Worm (Caenorhabditis elegans) whole organism, L4 larva: ENCODE measurements around the gene F01G10.9.

Experiments
- F10B5.3 ChIP-seq: sonication (generic microtip); optimal IDR thresholded peaks from 2 replicates; lab custom pipeline; 2016; ENCODE audit warnings: mild to moderate bottlenecking, missing genetic modification characterization, missing compliant biosample characterization
- Y5F2A.4 ChIP-seq: fragments of 200-800 bp; sonication (Bioruptor generic); optimal IDR thresholded peaks from 2 replicates; lab custom pipeline; 2018; ENCODE audit warnings: mild to moderate bottlenecking, missing genetic modification characterization, missing compliant biosample characterization
- ZK546.5 ChIP-seq, 2 experiments: sonication (generic microtip); optimal IDR thresholded peaks; 2 replicates each; lab custom pipeline; 2017; ENCODE audit warnings: missing biosample characterization in 2 of 2, missing genetic modification characterization in 2 of 2
- aha-1 ChIP-seq: fragments of 150-350 bp; peaks from one replicate; lab custom pipeline; 2014; ENCODE audit warnings: missing biosample characterization, missing genetic modification characterization
- arid-1 ChIP-seq: fragments of 200-800 bp; sonication (Bioruptor generic); conservative IDR thresholded peaks from 2 replicates; pipeline ENCODE4 v1.3.6; 2022; ENCODE audit warnings: missing genetic modification reagents, missing genetic modification characterization, missing compliant biosample characterization
- cey-2 ChIP-seq: sonication (generic microtip); optimal IDR thresholded peaks from 3 replicates; lab custom pipeline; 2017; ENCODE audit warnings: missing genetic modification characterization, mild to moderate bottlenecking, missing compliant biosample characterization, antibody characterized with exemption, borderline replicate concordance; ENCODE audit not compliant: insufficient read depth
- ctbp-1 ChIP-seq: fragments of 200-800 bp; sonication (Bioruptor generic); IDR thresholded peaks from 2 replicates; pipeline ENCODE4 v1.3.6; 2022; ENCODE audit warnings: missing genetic modification reagents, missing genetic modification characterization, missing compliant biosample characterization
- daf-16 ChIP-seq, 3 experiments: sonication (generic microtip); optimal IDR thresholded peaks; 2 replicates each; lab custom pipeline; 2016 to 2017; ENCODE audit warnings: missing genetic modification characterization in 3 of 3, missing genetic modification reagents in 3 of 3, mild to moderate bottlenecking in 2 of 3, missing compliant biosample characterization in 2 of 3, missing biosample characterization in 1 of 3, moderate library complexity in 1 of 3
- dmd-6 ChIP-seq: fragments of 200-800 bp; sonication (Bioruptor generic); IDR thresholded peaks from 2 replicates; pipeline ENCODE4 v1.3.6; 2022; ENCODE audit warnings: missing genetic modification reagents, missing genetic modification characterization, missing compliant biosample characterization
- dmd-8 ChIP-seq: fragments of 200-800 bp; sonication (Bioruptor generic); IDR thresholded peaks from 2 replicates; pipeline ENCODE4 v1.3.6; 2022; ENCODE audit warnings: missing genetic modification characterization, missing compliant biosample characterization
- dmd-9 ChIP-seq: fragments of 200-800 bp; sonication (Bioruptor generic); IDR thresholded peaks from 2 replicates; pipeline ENCODE4 v1.3.6; 2022; ENCODE audit warnings: missing genetic modification reagents, missing genetic modification characterization, missing compliant biosample characterization
- dpl-1 ChIP-seq: fragments of 150-350 bp; optimal IDR thresholded peaks from 2 replicates; lab custom pipeline; 2014; ENCODE audit warnings: missing biosample characterization, missing genetic modification reagents, missing genetic modification characterization
- dve-1 ChIP-seq: sonication (generic microtip); optimal IDR thresholded peaks from 2 replicates; lab custom pipeline; 2017; ENCODE audit warnings: antibody characterized with exemption, mild to moderate bottlenecking, missing genetic modification characterization, missing compliant biosample characterization; ENCODE audit not compliant: insufficient read depth
- hif-1 ChIP-seq, 2 experiments: sonication (generic microtip); optimal IDR thresholded peaks; 2 replicates each; lab custom pipeline; 2016 to 2017; ENCODE audit warnings: missing compliant biosample characterization in 2 of 2, missing genetic modification characterization in 2 of 2, missing genetic modification reagents in 2 of 2, missing genotype in 2 of 2, mild to moderate bottlenecking in 1 of 2
- hlh-11 ChIP-seq: fragments of 200-800 bp; sonication (Bioruptor generic); optimal IDR thresholded peaks from 2 replicates; lab custom pipeline; 2018; ENCODE audit warnings: mild to moderate bottlenecking, missing genetic modification characterization, missing compliant biosample characterization
- hlh-30 ChIP-seq: sonication (generic microtip); optimal IDR thresholded peaks from 2 replicates; lab custom pipeline; 2017; ENCODE audit warnings: antibody characterized with exemption, mild to moderate bottlenecking, missing genetic modification characterization, missing compliant biosample characterization; ENCODE audit not compliant: insufficient read depth
- hmg-1.1 ChIP-seq: fragments of 200-800 bp; sonication (Bioruptor generic); IDR thresholded peaks from 2 replicates; pipeline ENCODE4 v1.3.6; 2022; ENCODE audit warnings: missing genetic modification reagents, missing genetic modification characterization, missing compliant biosample characterization
- lin-1 ChIP-seq: fragments of 200-800 bp; sonication (Bioruptor generic); IDR thresholded peaks from 2 replicates; pipeline ENCODE4 v1.3.6; 2022; ENCODE audit warnings: missing genetic modification reagents, missing genetic modification characterization, missing compliant biosample characterization
- lin-38 ChIP-seq: fragments of 200-800 bp; sonication (Bioruptor generic); IDR thresholded peaks from 2 replicates; pipeline ENCODE4 v1.3.6; 2022; ENCODE audit warnings: missing genetic modification reagents, missing genetic modification characterization, missing compliant biosample characterization
- lir-3 ChIP-seq: sonication (generic microtip); optimal IDR thresholded peaks from 2 replicates; lab custom pipeline; 2016; ENCODE audit warnings: mild to moderate bottlenecking, missing genetic modification characterization, missing compliant biosample characterization
- lsy-2 ChIP-seq, 2 experiments: fragments of 150-350 bp in 1 of 2; sonication (generic microtip) in 1 of 2; optimal IDR thresholded peaks; 2 replicates each; lab custom pipeline; 2014 to 2017; ENCODE audit warnings: missing biosample characterization in 2 of 2, missing genetic modification characterization in 2 of 2
- madf-5 ChIP-seq, 2 experiments: fragments of 200-800 bp; sonication (Bioruptor generic); IDR thresholded peaks; 2 replicates each; pipeline ENCODE4 v1.3.6; 2022; ENCODE audit warnings: missing compliant biosample characterization in 2 of 2, missing genetic modification characterization in 2 of 2
- mes-2 ChIP-seq: sonication (generic microtip); optimal IDR thresholded peaks from 2 replicates; lab custom pipeline; 2016; ENCODE audit warnings: missing genotype, mild to moderate bottlenecking, missing genetic modification characterization, missing compliant biosample characterization; ENCODE audit not compliant: poor library complexity, severe bottlenecking
- mxl-3 ChIP-seq: fragments of 200-800 bp; sonication (Bioruptor generic); optimal IDR thresholded peaks from 2 replicates; lab custom pipeline; 2018; ENCODE audit warnings: mild to moderate bottlenecking, missing genetic modification characterization, missing compliant biosample characterization
- nhr-11 ChIP-seq: fragments of 150-350 bp; optimal IDR thresholded peaks from 2 replicates; lab custom pipeline; 2014; ENCODE audit warnings: missing biosample characterization, missing genetic modification characterization
- nhr-111 ChIP-seq: fragments of 200-800 bp; sonication (Bioruptor generic); optimal IDR thresholded peaks from 2 replicates; lab custom pipeline; 2018; ENCODE audit warnings: mild to moderate bottlenecking, missing genetic modification characterization, missing compliant biosample characterization
- nhr-25 ChIP-seq: sonication (generic microtip); optimal IDR thresholded peaks from 2 replicates; lab custom pipeline; 2017; ENCODE audit warnings: missing genetic modification characterization, mild to moderate bottlenecking, missing compliant biosample characterization, antibody characterized with exemption, moderate library complexity, borderline replicate concordance; ENCODE audit not compliant: insufficient read depth
- nhr-28 ChIP-seq: fragments of 150-350 bp; optimal IDR thresholded peaks from 2 replicates; lab custom pipeline; 2014; ENCODE audit warnings: missing biosample characterization, missing genetic modification characterization
- nhr-41 ChIP-seq: fragments of 200-800 bp; sonication (Bioruptor generic); IDR thresholded peaks from 2 replicates; pipeline ENCODE4 v1.3.6; 2022; ENCODE audit warnings: missing genetic modification reagents, missing genetic modification characterization, missing compliant biosample characterization
- nhr-42 ChIP-seq: fragments of 200-800 bp; sonication (Bioruptor generic); IDR thresholded peaks from 2 replicates; pipeline ENCODE4 v1.3.6; 2022; ENCODE audit warnings: missing genetic modification characterization, missing compliant biosample characterization
- nhr-6 ChIP-seq: fragments of 150-350 bp; optimal IDR thresholded peaks from 2 replicates; lab custom pipeline; 2014; ENCODE audit warnings: missing biosample characterization, missing genetic modification characterization
- php-3 ChIP-seq: fragments of 200-800 bp; sonication (Bioruptor generic); IDR thresholded peaks from 2 replicates; pipeline ENCODE4 v1.3.6; 2022; ENCODE audit warnings: missing genetic modification reagents, missing genetic modification characterization, missing compliant biosample characterization
- rbr-2 ChIP-seq: sonication (generic microtip); optimal IDR thresholded peaks from 2 replicates; lab custom pipeline; 2016; ENCODE audit warnings: missing genotype, missing genetic modification characterization, missing compliant biosample characterization
- saeg-2 ChIP-seq: fragments of 200-800 bp; sonication (Bioruptor generic); IDR thresholded peaks from 2 replicates; pipeline ENCODE4 v1.3.6; 2022; ENCODE audit warnings: missing genetic modification reagents, missing genetic modification characterization, missing compliant biosample characterization
- snpc-4 ChIP-seq: fragments of 150-350 bp; optimal IDR thresholded peaks from 2 replicates; lab custom pipeline; 2014; ENCODE audit warnings: missing biosample characterization, missing genetic modification characterization
- spr-1 ChIP-seq: sonication (generic microtip); optimal IDR thresholded peaks from 2 replicates; lab custom pipeline; 2016; ENCODE audit warnings: mild to moderate bottlenecking, missing genetic modification characterization, missing compliant biosample characterization
- unc-130 ChIP-seq: sonication (generic microtip); optimal IDR thresholded peaks from 2 replicates; lab custom pipeline; 2016; ENCODE audit warnings: missing genetic modification reagents, missing genetic modification characterization, missing compliant biosample characterization
- unc-62 ChIP-seq, 3 experiments: fragments of 150-350 bp in 1 of 3; sonication (generic microtip); optimal IDR thresholded peaks in 2 of 3; peaks in 1 of 3; 1 replicate in 1 of 3; 2 replicates in 2 of 3; lab custom pipeline; 2014 to 2017; ENCODE audit warnings: missing biosample characterization in 3 of 3, missing genetic modification characterization in 3 of 3, missing genetic modification reagents in 3 of 3, missing genotype in 1 of 3
- zip-11 ChIP-seq: fragments of 200-800 bp; sonication (Bioruptor generic); IDR thresholded peaks from 2 replicates; pipeline ENCODE4 v1.3.6; 2022; ENCODE audit warnings: missing genetic modification characterization, missing compliant biosample characterization

Gene F01G10.9

DNA sequence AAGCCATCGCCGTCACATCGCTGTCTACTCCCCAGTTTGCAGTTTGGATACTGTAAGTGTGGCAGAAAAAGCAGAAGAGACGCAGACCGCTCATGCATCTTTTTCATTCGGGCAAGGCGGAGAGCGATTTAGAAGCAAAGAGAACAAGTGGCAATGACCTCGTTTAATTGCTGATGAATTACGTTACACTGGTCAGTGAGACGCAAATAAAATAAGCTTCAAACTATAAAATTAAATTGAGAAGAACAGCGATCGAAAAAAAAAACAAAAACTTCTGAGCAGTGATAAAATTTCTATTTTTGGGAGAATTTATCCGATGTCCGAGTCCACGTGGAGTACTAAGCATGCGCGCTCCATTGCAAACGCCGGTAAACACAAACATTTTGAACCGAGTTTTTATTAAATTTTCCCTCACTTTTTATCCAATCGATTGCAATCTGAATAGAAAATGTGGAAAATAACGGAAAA, 37.3 kb downstream of the F01G10.9 start, which contains the start of gene C24F3.2:
Gene C24F3.2 (plus strand): TSS at position 418 of the 468 bp plus-strand sequence.
- TF ChIP-seq nhr-41 (GFP tag; lab: Robert Waterston, UW) (no peak), saeg-2 (no peak), rbr-2 (peak; percentile 52), hif-1 (tag; optimal IDR thresholded peaks at IDR 0.05; lab: Kevin White, UChicago) (no peak), lir-3 (tag; lab: Kevin White, UChicago) (no peak), mes-2 (peak; percentile 57), dmd-6 (GFP tag; lab: Robert Waterston, UW) (peak; percentile 48; the same call in 1 of the 2 replicates), spr-1 (no peak), dve-1 (tag; lab: Kevin White, UChicago) (no peak), arid-1 (GFP tag; lab: Robert Waterston, UW) (0 out of 2 replicates have a peak, but pooled peaks have one; percentile 38), hmg-1.1 (GFP tag; lab: Robert Waterston, UW) (peak; percentile 68), Y5F2A.4 (GFP tag; lab: Kevin White, UChicago) (no peak), nhr-25 (peak; percentile 58), madf-5 (GFP tag; IDR thresholded peaks at IDR 0.05; lab: Robert Waterston, UW) (no peak), dmd-9 (no peak), ctbp-1 (GFP tag; lab: Robert Waterston, UW) (no peak), hlh-30 (peak; percentile 58), lin-1 (no peak), zip-11 (GFP tag; lab: Robert Waterston, UW) (no peak), F10B5.3 (tag; lab: Kevin White, UChicago) (no peak), unc-130 (GFP tag; lab: Kevin White, UChicago) (no peak), nhr-11 (tag; lab: Kevin White, UChicago) (peak; percentile 36), daf-16 (GFP tag; optimal IDR thresholded peaks at IDR 0.05; lab: Kevin White, UChicago) (peak in 1 of 2 experiments; percentile 7), daf-16 (tag; optimal IDR thresholded peaks at IDR 0.05; lab: Kevin White, UChicago) (peak; percentile 45), nhr-6 (tag; lab: Kevin White, UChicago) (peak; percentile 7), cey-2 (tag; lab: Kevin White, UChicago) (no peak), ZK546.5 (tag; optimal IDR thresholded peaks at IDR 0.05; lab: Kevin White, UChicago) (no peak), snpc-4 (tag; lab: Kevin White, UChicago) (no peak), hlh-11 (tag; lab: Kevin White, UChicago) (peak; percentile 81), mxl-3 (GFP tag; lab: Kevin White, UChicago) (peak; percentile 88), unc-62 (GFP tag; optimal IDR thresholded peaks at IDR 0.05 in 1 of 2; lab: Kevin White, UChicago) (peak in 1 of 2 experiments; percentile 98), unc-62 (tag; optimal IDR thresholded peaks at IDR 0.05; lab: Kevin White, UChicago) (no peak), lin-38 (GFP tag; lab: Robert Waterston, UW) (no peak), dpl-1 (GFP tag; lab: Kevin White, UChicago) (peak; percentile 75), lsy-2 (tag; optimal IDR thresholded peaks at IDR 0.05; lab: Kevin White, UChicago) (peak; percentile 79 to 97), php-3 (GFP tag; lab: Robert Waterston, UW) (0 out of 2 replicates have a peak, but pooled peaks have one; percentile 20), nhr-42 (GFP tag; lab: Robert Waterston, UW) (no peak), aha-1 (tag; lab: Kevin White, UChicago) (peak; percentile 95), nhr-28 (tag; lab: Kevin White, UChicago) (peak; percentile 57), dmd-8 (GFP tag; lab: Robert Waterston, UW) (no peak), nhr-111 (GFP tag; lab: Kevin White, UChicago) (no peak)
